Fruit fly (Drosophila melanogaster): ENCODE results near the gene ninaE.

The ninaE gene

DNA sequence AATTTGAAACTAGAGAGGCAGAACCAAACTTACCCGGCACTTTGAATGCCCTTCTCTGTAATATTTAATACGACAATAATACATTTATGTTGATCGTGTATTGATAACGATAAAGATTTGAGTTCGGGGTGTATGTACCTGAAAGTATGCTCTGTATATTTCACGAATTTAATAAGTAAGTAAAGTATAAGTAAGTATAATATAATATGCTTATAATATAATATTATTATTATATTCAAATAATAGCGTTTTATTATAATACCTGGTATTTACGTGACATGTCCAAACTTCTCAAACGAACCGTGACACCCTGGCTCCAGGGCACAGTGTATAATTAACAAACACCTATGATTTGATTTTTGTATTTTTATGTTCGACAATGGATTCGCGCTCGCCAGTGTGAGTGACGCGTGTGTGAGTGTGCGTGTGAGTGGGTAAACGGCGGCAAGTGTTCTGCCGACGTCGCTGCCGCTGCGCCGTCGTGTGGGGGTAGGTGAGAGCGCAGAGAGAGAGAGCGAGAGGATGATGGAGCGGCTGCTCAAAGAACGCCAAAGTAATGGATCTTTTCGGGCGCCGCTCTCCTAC lies 1.7 kb upstream of the ninaE start:
- TF ChIP-seq CG8159 (tag; optimal IDR thresholded peaks at IDR 0.05) (peak; percentile 16), CG17806 (tag; optimal IDR thresholded peaks at IDR 0.05) (no peak), CG4496 (GFP tag; IDR thresholded peaks at IDR 0.05) (0 out of 3 replicates have a peak, but pooled peaks have one; percentile 7), CG10348 (GFP tag; IDR thresholded peaks at IDR 0.05) (no peak), gl (tag; optimal IDR thresholded peaks at IDR 0.05) (no peak), CG34367 (tag; optimal IDR thresholded peaks at IDR 0.05) (no peak), CG8301 (tag; optimal IDR thresholded peaks at IDR 0.05) (peak; percentile 52), CG14655 (GFP tag; optimal IDR thresholded peaks at IDR 0.05) (peak; percentile 65), fd96Ca (GFP tag; IDR thresholded peaks at IDR 0.05) (no peak), Pif1B (GFP tag; optimal IDR thresholded peaks at IDR 0.05) (no peak)

DNA sequence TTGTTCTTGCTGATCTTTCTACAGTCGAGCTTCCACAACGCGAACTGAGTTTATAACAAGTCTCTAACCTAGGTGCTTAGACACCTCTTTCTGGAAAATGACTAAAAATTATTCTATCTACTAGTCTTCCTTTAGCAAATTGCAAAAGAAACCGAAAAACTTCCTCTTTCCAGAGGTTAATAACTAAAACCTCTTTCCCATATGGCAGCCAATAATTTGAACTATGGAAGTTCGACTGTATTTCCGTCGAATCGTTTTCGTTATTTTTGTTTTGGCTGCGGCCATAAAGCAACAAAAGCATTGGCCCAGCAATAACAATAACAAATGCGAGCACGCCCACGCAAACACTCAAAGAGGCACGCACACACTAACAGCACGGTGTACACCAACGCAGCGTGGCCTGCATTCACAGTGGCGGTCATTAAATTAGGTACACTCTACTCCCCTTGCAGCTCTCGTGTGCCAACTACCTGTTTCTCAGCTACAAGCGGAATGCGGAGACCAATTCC lies 7.5 kb downstream of the ninaE start:
- TF ChIP-seq CG4496 (GFP tag; IDR thresholded peaks at IDR 0.05) (peak; percentile 41; the same call in 1 of the 3 replicates), CG13204 (GFP tag; optimal IDR thresholded peaks at IDR 0.05) (no peak), EcR (GFP tag; optimal IDR thresholded peaks at IDR 0.05) (no peak), Pif1B (GFP tag; optimal IDR thresholded peaks at IDR 0.05) (no peak), gl (tag; optimal IDR thresholded peaks at IDR 0.05) (no peak), fd96Ca (GFP tag; IDR thresholded peaks at IDR 0.05) (peak; percentile 51), Snoo (tag; optimal IDR thresholded peaks at IDR 0.05) (peak; percentile 33), CG8159 (tag; optimal IDR thresholded peaks at IDR 0.05) (peak; percentile 22), CG15710 (tag; optimal IDR thresholded peaks at IDR 0.05) (peak; percentile 24), Ets98B (GFP tag; IDR thresholded peaks at IDR 0.05) (peak; percentile 35; the same call in 1 of the 2 replicates), D1 (tag; optimal IDR thresholded peaks at IDR 0.05) (no peak), rn (GFP tag; IDR thresholded peaks at IDR 0.05) (no peak), CG32121 (GFP tag; IDR thresholded peaks at IDR 0.05) (peak; percentile 60; the same call in 1 of the 2 replicates), CG17806 (tag; optimal IDR thresholded peaks at IDR 0.05) (peak; percentile 16), CG10348 (GFP tag; IDR thresholded peaks at IDR 0.05) (no peak), CG14655 (GFP tag; optimal IDR thresholded peaks at IDR 0.05) (no peak)

DNA sequence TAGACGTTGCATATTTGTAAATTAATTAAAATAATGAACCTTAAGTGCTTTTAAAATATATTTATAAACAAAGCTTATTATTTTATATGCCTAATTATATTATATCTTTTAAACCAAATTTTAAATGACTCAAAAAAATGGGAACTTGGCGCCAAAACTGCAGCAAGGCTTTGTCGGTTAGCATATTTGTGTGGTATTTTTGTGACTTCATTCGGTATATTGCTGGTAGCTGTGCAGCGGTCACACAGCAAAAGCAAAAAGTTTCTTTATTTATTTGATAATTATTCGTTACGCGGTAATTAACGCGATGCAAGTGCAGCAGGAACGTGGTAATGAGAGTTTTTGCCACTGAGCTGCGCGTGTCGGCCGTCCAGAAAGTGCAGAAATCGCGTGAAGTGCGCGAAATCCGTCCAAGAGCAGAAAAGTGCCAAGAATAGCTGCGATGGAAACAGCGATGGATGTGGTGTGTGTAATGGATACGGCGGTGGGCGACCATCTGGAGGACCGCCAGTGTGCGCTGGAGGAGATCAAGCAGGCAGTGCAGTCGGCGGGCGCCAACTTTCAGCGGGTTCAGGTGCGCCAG lies 8.4 kb downstream of the ninaE start, which contains the start of gene Ask1:
Ask1 (plus strand) TSS at position 250 of the 583 bp plus-strand sequence.
- TF ChIP-seq CG32121 (GFP tag; IDR thresholded peaks at IDR 0.05): no peak
- no peak for TF ChIP-seq Ets98B (GFP tag; IDR thresholded peaks at IDR 0.05)
- no peak for TF ChIP-seq CG34367 (tag; optimal IDR thresholded peaks at IDR 0.05)
- no peak for TF ChIP-seq Pif1B (GFP tag; optimal IDR thresholded peaks at IDR 0.05)
- TF ChIP-seq CG10348 (GFP tag; IDR thresholded peaks at IDR 0.05): no peak
- no peak for TF ChIP-seq CG14655 (GFP tag; optimal IDR thresholded peaks at IDR 0.05)

DNA sequence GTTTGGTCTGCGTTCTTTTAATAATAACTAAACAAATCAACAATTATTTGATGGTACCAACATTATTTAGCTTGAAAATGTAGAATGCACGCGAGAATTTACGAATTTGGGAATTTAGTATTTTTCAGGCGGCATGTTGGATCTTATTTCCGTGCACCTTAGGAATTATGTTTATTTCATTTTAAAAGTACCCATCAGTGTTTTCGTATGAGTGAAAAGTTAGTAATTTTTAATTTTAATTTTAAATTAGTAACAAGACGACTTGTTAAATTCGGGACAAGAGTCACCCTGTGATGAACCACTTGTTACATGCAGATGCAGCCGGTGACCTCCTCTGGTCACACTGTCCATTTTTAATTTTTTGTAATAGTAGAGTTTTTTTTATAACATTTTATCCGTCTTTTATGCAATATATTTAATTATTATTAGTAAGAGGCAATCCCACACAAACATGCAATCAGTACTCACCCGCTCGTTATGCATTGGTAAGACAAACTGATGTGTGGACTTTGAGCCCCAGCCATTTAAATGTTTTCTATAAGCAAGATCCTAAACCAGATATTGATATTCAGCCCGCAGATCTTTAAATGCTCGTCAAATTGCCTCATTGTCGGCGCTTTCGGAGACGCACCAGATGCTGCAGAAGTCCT lies 10.5 kb downstream of the ninaE start, which contains the start of the genes CG17186 and Arc42:
CG17186 (minus strand) TSS at position 88 of the 650 bp plus-strand sequence.
Arc42 (plus strand) TSS at position 311 of the 650 bp plus-strand sequence.
- TF ChIP-seq Pif1A (GFP tag; optimal IDR thresholded peaks at IDR 0.05) (peak; percentile 38), Snoo (tag; optimal IDR thresholded peaks at IDR 0.05) (no peak), D1 (tag; optimal IDR thresholded peaks at IDR 0.05) (no peak), CG8301 (tag; optimal IDR thresholded peaks at IDR 0.05) (peak; percentile 34), fd96Ca (GFP tag; IDR thresholded peaks at IDR 0.05) (no peak), CG12605 (GFP tag; IDR thresholded peaks at IDR 0.05) (peak; percentile 66), CG34367 (tag; optimal IDR thresholded peaks at IDR 0.05) (peak; percentile 29), CG10348 (GFP tag; IDR thresholded peaks at IDR 0.05) (no peak), Pif1B (GFP tag; optimal IDR thresholded peaks at IDR 0.05) (peak; percentile 36), CG15710 (tag; optimal IDR thresholded peaks at IDR 0.05) (peak; percentile 1), CG13204 (GFP tag; optimal IDR thresholded peaks at IDR 0.05) (peak; percentile 51), EcR (GFP tag; optimal IDR thresholded peaks at IDR 0.05) (no peak), CG17806 (tag; optimal IDR thresholded peaks at IDR 0.05) (peak; percentile 2), CG14655 (GFP tag; optimal IDR thresholded peaks at IDR 0.05) (no peak), gl (tag; optimal IDR thresholded peaks at IDR 0.05) (peak; percentile 85), rn (GFP tag; IDR thresholded peaks at IDR 0.05) (no peak), Ets98B (GFP tag; IDR thresholded peaks at IDR 0.05) (no peak; the same call in 1 of the 2 replicates), CG32121 (GFP tag; IDR thresholded peaks at IDR 0.05) (0 out of 2 replicates have a peak, but pooled peaks have one; percentile 16), CG8159 (tag; optimal IDR thresholded peaks at IDR 0.05) (peak; percentile 34), CG9948 (tag; optimal IDR thresholded peaks at IDR 0.05) (no peak), CG4496 (GFP tag; IDR thresholded peaks at IDR 0.05) (peak; percentile 55; the same call in 2 of the 3 replicates)

DNA sequence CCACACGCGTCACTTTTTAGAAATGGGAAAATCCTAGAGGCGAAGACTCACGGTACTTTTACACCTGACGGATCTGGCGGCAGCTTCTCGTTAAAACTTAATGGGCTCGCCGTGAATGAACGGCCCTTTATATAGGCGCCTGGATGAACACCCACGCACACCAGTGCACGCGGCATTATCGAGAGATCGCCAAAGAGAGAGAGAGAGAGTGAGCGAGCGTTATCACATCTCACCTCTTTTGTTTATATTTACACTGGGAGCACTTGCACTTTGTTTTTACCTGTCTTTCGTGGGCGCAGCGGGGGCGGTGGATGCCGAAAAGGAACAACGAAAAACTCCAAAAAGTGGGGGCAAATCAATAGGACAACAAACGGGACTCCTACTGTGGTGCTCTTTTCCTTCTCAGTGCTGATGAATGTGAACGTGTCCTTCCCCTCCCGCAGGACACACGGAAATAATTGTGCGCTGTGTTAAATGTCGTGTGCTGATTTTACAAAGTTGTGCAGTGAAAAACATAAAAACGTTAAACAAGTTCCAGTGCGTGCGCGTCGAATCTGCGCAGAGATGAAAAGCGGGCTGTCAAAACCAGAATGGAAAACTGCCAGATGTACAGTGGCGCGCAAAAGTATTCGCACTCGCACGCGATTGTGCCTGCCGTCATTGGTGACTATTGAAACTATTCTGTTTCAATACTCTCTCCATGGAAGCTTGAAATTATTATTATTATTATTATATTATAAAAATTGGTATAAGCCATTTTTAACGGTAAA lies 12.7 kb downstream of the ninaE start, which contains the start of gene Mrp5:
Mrp5 (minus strand) TSS at position 561 of the 770 bp plus-strand sequence.
- TF ChIP-seq D1 (tag; optimal IDR thresholded peaks at IDR 0.05) (no peak), EcR (GFP tag; optimal IDR thresholded peaks at IDR 0.05) (peak; percentile 58), CG34367 (tag; optimal IDR thresholded peaks at IDR 0.05) (no peak), CG10348 (GFP tag; IDR thresholded peaks at IDR 0.05) (no peak), Pif1B (GFP tag; optimal IDR thresholded peaks at IDR 0.05) (peak; percentile 46), CG32121 (GFP tag; IDR thresholded peaks at IDR 0.05) (no peak), Ets98B (GFP tag; IDR thresholded peaks at IDR 0.05) (no peak), CG17806 (tag; optimal IDR thresholded peaks at IDR 0.05) (peak; percentile 19), CG8159 (tag; optimal IDR thresholded peaks at IDR 0.05) (peak; percentile 36), rn (GFP tag; IDR thresholded peaks at IDR 0.05) (no peak), CG14655 (GFP tag; optimal IDR thresholded peaks at IDR 0.05) (no peak), gl (tag; optimal IDR thresholded peaks at IDR 0.05) (peak; percentile 60), CG13204 (GFP tag; optimal IDR thresholded peaks at IDR 0.05) (peak; percentile 40), CG15710 (tag; optimal IDR thresholded peaks at IDR 0.05) (peak; percentile 12), CG4496 (GFP tag; IDR thresholded peaks at IDR 0.05) (peak; percentile 80), Pif1A (GFP tag; optimal IDR thresholded peaks at IDR 0.05) (peak; percentile 23), CG9948 (tag; optimal IDR thresholded peaks at IDR 0.05) (no peak), CG8301 (tag; optimal IDR thresholded peaks at IDR 0.05) (peak; percentile 36), fd96Ca (GFP tag; IDR thresholded peaks at IDR 0.05) (peak; percentile 51; the same call in 1 of the 3 replicates), CG12605 (GFP tag; IDR thresholded peaks at IDR 0.05) (no peak), Snoo (tag; optimal IDR thresholded peaks at IDR 0.05) (peak; percentile 21)

Data from whole organism, pupa.